Fruit fly (Drosophila melanogaster) whole organism, embryonic: ENCODE measurements around the gene CG6398.
A peak's percentile ranks its signal among the peaks of the same experiment; 100 is the strongest.

Source experiments
- BtbVII ChIP-seq: fragments of 200-800 bp; sonication (Bioruptor generic); optimal IDR thresholded peaks from 3 replicates; lab custom pipeline; 2017; ENCODE audit warnings: missing biosample characterization, mild to moderate bottlenecking, missing genetic modification characterization
- C15 ChIP-seq: fragments of 200-800 bp; sonication (Bioruptor generic); IDR thresholded peaks from 3 replicates; pipeline ENCODE4 v1.3.6; 2022; ENCODE audit warnings: missing biosample characterization, missing genetic modification characterization
- CG13894 ChIP-seq: fragments of 200-800 bp; sonication (Bioruptor generic); optimal IDR thresholded peaks from 3 replicates; lab custom pipeline; 2018; ENCODE audit warnings: missing biosample characterization, mild to moderate bottlenecking, missing genetic modification characterization, moderate library complexity
- CG14667 ChIP-seq: fragments of 200-800 bp; sonication (Bioruptor generic); IDR thresholded peaks from 2 replicates; pipeline ENCODE4 v1.3.6; 2022; ENCODE audit warnings: missing biosample characterization, missing genetic modification characterization
- CG15479 ChIP-seq: fragments of 200-800 bp; sonication (Bioruptor generic); optimal IDR thresholded peaks from 3 replicates; lab custom pipeline; 2019; ENCODE audit warnings: missing biosample characterization, mild to moderate bottlenecking, missing genetic modification characterization, moderate library complexity
- CG17829 ChIP-seq: fragments of 200-800 bp; optimal IDR thresholded peaks from 2 replicates; lab custom pipeline; 2019; ENCODE audit warnings: missing biosample characterization, mild to moderate bottlenecking, missing genetic modification characterization, moderate library complexity
- CG1832 ChIP-seq: fragments of 200-800 bp; sonication (Bioruptor generic); optimal IDR thresholded peaks from 2 replicates; lab custom pipeline; 2017; ENCODE audit warnings: missing biosample characterization, mild to moderate bottlenecking, missing genetic modification characterization, inconsistent platforms
- CG18599 ChIP-seq: fragments of 200-800 bp; sonication (Bioruptor generic); optimal IDR thresholded peaks from 3 replicates; lab custom pipeline; 2017; ENCODE audit warnings: missing biosample characterization, missing genetic modification characterization, mild to moderate bottlenecking, moderate library complexity, missing genetic modification reagents
- CG2120 ChIP-seq: fragments of 200-800 bp; sonication (Bioruptor generic); optimal IDR thresholded peaks from 3 replicates; lab custom pipeline; 2016; ENCODE audit warnings: missing biosample characterization, missing genetic modification characterization
- CG31224 ChIP-seq: fragments of 200-800 bp; sonication (Bioruptor generic); IDR thresholded peaks from 2 replicates; pipeline ENCODE4 v1.3.6; 2022; ENCODE audit warnings: missing biosample characterization, missing genetic modification characterization
- CG31441 ChIP-seq: fragments of 200-800 bp; sonication (Bioruptor generic); IDR thresholded peaks from 2 replicates; pipeline ENCODE4 v1.3.6; 2022; ENCODE audit warnings: missing biosample characterization, missing genetic modification characterization
- CG4328 ChIP-seq: fragments of 200-800 bp; sonication (Bioruptor generic); optimal IDR thresholded peaks from 3 replicates; lab custom pipeline; 2017; ENCODE audit warnings: missing biosample characterization, missing genetic modification reagents, missing genetic modification characterization
- CG4360 ChIP-seq: fragments of 200-800 bp; sonication (Bioruptor generic); IDR thresholded peaks from 2 replicates; pipeline ENCODE4 v1.3.6; 2022; ENCODE audit warnings: missing biosample characterization, missing genetic modification characterization
- CG4820 ChIP-seq: fragments of 200-800 bp; sonication (Bioruptor generic); optimal IDR thresholded peaks from 3 replicates; lab custom pipeline; 2016; ENCODE audit warnings: missing biosample characterization, missing genetic modification characterization
- CG6175 ChIP-seq: fragments of 200-800 bp; sonication (Bioruptor generic); IDR thresholded peaks from 3 replicates; pipeline ENCODE4 v1.3.6; 2022; ENCODE audit warnings: missing biosample characterization, missing genetic modification characterization
- CG6854 ChIP-seq: fragments of 200-800 bp; sonication (Bioruptor generic); optimal IDR thresholded peaks from 3 replicates; lab custom pipeline; 2017; ENCODE audit warnings: missing biosample characterization, mild to moderate bottlenecking, missing genetic modification characterization
- CG7786 ChIP-seq: fragments of 200-800 bp; sonication (Bioruptor generic); optimal IDR thresholded peaks from 2 replicates; lab custom pipeline; 2016; ENCODE audit warnings: missing biosample characterization, missing genetic modification characterization
- CG7839 ChIP-seq: fragments of 200-800 bp; sonication (Bioruptor generic); optimal IDR thresholded peaks from 3 replicates; lab custom pipeline; 2018; ENCODE audit warnings: missing biosample characterization, mild to moderate bottlenecking, missing genetic modification characterization, moderate library complexity
- CG8290 ChIP-seq, 3 experiments: fragments of 200-800 bp; sonication (Bioruptor generic); optimal IDR thresholded peaks; 2 replicates each; lab custom pipeline; 2016 to 2019; ENCODE audit warnings: missing biosample characterization in 3 of 3, missing genetic modification characterization in 3 of 3, mild to moderate bottlenecking in 2 of 3, moderate library complexity in 1 of 3
- CG9215 ChIP-seq: fragments of 200-800 bp; sonication (Bioruptor generic); IDR thresholded peaks from 2 replicates; pipeline ENCODE4 v1.3.6; 2022; ENCODE audit warnings: missing biosample characterization, missing genetic modification characterization
- Dfd ChIP-seq, 2 experiments: fragments of >200 bp; optimal IDR thresholded peaks; 2 replicates each; lab custom pipeline; 2017; ENCODE audit warnings: missing biosample characterization in 2 of 2, missing genetic modification characterization in 2 of 2
- Dip2 ChIP-seq: fragments of 200-800 bp; sonication (Bioruptor generic); IDR thresholded peaks from 2 replicates; pipeline ENCODE4 v1.3.6; 2022; ENCODE audit warnings: missing biosample characterization, missing genetic modification characterization
- Dll ChIP-seq: fragments of 200-800 bp; sonication (Bioruptor generic); IDR thresholded peaks from 4 replicates; pipeline ENCODE4 v1.3.6; 2022; ENCODE audit warnings: missing biosample characterization, missing genetic modification characterization; ENCODE audit not compliant: partially characterized antibody
- Drgx ChIP-seq: fragments of 200-800 bp; sonication (Bioruptor generic); IDR thresholded peaks from 2 replicates; pipeline ENCODE4 v1.3.6; 2022; ENCODE audit warnings: missing biosample characterization, missing genetic modification characterization
- E2f2 ChIP-seq: fragments of 200-800 bp; sonication (Bioruptor generic); IDR thresholded peaks from 2 replicates; pipeline ENCODE4 v1.3.6; 2022; ENCODE audit warnings: missing biosample characterization, missing genetic modification characterization
- Gsc ChIP-seq: fragments of 200-800 bp; sonication (Bioruptor generic); IDR thresholded peaks from 2 replicates; pipeline ENCODE4 v1.3.6; 2022; ENCODE audit warnings: missing biosample characterization, missing genetic modification characterization
- Hr39 ChIP-seq: fragments of >200 bp; optimal IDR thresholded peaks from 2 replicates; lab custom pipeline; 2017
- Mrtf ChIP-seq: fragments of 200-800 bp; sonication (Bioruptor generic); IDR thresholded peaks from 3 replicates; pipeline ENCODE4 v1.3.6; 2022; ENCODE audit warnings: missing biosample characterization, missing genetic modification characterization
- Ravus ChIP-seq: fragments of 200-800 bp; sonication (Bioruptor generic); IDR thresholded peaks from 2 replicates; pipeline ENCODE4 v1.3.6; 2022; ENCODE audit warnings: missing biosample characterization, missing genetic modification characterization
- Sox102F ChIP-seq: fragments of 200-800 bp; sonication (Bioruptor generic); optimal IDR thresholded peaks from 2 replicates; lab custom pipeline; 2018; ENCODE audit warnings: missing biosample characterization, mild to moderate bottlenecking, missing genetic modification characterization, moderate library complexity
- Tbp ChIP-seq: fragments of >200 bp; optimal IDR thresholded peaks from 2 replicates; lab custom pipeline; 2018; ENCODE audit warnings: missing biosample characterization, missing genetic modification characterization
- Xbp1 ChIP-seq: fragments of 200-800 bp; sonication (Bioruptor generic); optimal IDR thresholded peaks from 3 replicates; lab custom pipeline; 2016; ENCODE audit warnings: missing biosample characterization, mild to moderate bottlenecking, missing genetic modification characterization
- ac ChIP-seq: fragments of 200-800 bp; sonication (Bioruptor generic); optimal IDR thresholded peaks from 3 replicates; lab custom pipeline; 2017; ENCODE audit warnings: missing biosample characterization, mild to moderate bottlenecking, missing genetic modification characterization
- dpn ChIP-seq, 2 experiments: fragments of 200-800 bp; sonication (Bioruptor generic); optimal IDR thresholded peaks; 3 replicates each; lab custom pipeline; 2016; ENCODE audit warnings: missing biosample characterization in 2 of 2, missing genetic modification characterization in 2 of 2
- eve ChIP-seq, 2 experiments: fragments of >200 bp; optimal IDR thresholded peaks; 2 replicates each; lab custom pipeline; 2017; ENCODE audit warnings: missing biosample characterization in 2 of 2, missing genetic modification characterization in 2 of 2
- fd3F ChIP-seq: fragments of 200-800 bp; sonication (Bioruptor generic); optimal IDR thresholded peaks from 2 replicates; lab custom pipeline; 2018; ENCODE audit warnings: missing biosample characterization, mild to moderate bottlenecking, missing genetic modification characterization, moderate library complexity
- fd96Cb ChIP-seq: fragments of 200-800 bp; sonication (Bioruptor generic); optimal IDR thresholded peaks from 2 replicates; lab custom pipeline; 2018; ENCODE audit warnings: missing biosample characterization, mild to moderate bottlenecking, missing genetic modification characterization, moderate library complexity
- fru ChIP-seq: fragments of >200 bp; optimal IDR thresholded peaks from 2 replicates; lab custom pipeline; 2017
- gem ChIP-seq: fragments of 200-800 bp; sonication (Bioruptor generic); optimal IDR thresholded peaks from 2 replicates; lab custom pipeline; 2019; ENCODE audit warnings: missing biosample characterization, mild to moderate bottlenecking, missing genetic modification characterization, moderate library complexity
- klu ChIP-seq: fragments of 200-800 bp; sonication (Bioruptor generic); IDR thresholded peaks from 2 replicates; pipeline ENCODE4 v1.3.6; 2022; ENCODE audit warnings: missing biosample characterization, missing genetic modification characterization
- mam ChIP-seq: fragments of 200-800 bp; sonication (Bioruptor generic); optimal IDR thresholded peaks from 3 replicates; lab custom pipeline; 2016; ENCODE audit warnings: missing biosample characterization, missing genetic modification characterization
- peb ChIP-seq: fragments of 200-800 bp; sonication (Bioruptor generic); IDR thresholded peaks from 2 replicates; pipeline ENCODE4 v1.3.6; 2022; ENCODE audit warnings: missing biosample characterization, missing genetic modification characterization
- pfk ChIP-seq: fragments of 200-800 bp; sonication (Bioruptor generic); optimal IDR thresholded peaks from 2 replicates; lab custom pipeline; 2018; ENCODE audit warnings: missing biosample characterization, mild to moderate bottlenecking, missing genetic modification characterization, moderate library complexity
- phol ChIP-seq: fragments of 200-800 bp; sonication (Bioruptor generic); optimal IDR thresholded peaks from 3 replicates; lab custom pipeline; 2018; ENCODE audit warnings: missing biosample characterization, mild to moderate bottlenecking, missing genetic modification characterization, moderate library complexity
- pum ChIP-seq: fragments of 200-800 bp; sonication (Bioruptor generic); optimal IDR thresholded peaks from 2 replicates; lab custom pipeline; 2016; ENCODE audit warnings: missing biosample characterization, missing genetic modification characterization
- sens ChIP-seq: fragments of 200-800 bp; sonication (Bioruptor generic); peaks from one replicate; lab custom pipeline; 2016; ENCODE audit warnings: missing biosample characterization, missing genetic modification characterization
- sim ChIP-seq: fragments of 200-800 bp; sonication (Bioruptor generic); IDR thresholded peaks from 2 replicates; pipeline ENCODE4 v1.3.6; 2022; ENCODE audit warnings: missing biosample characterization, missing genetic modification characterization
- slou ChIP-seq: fragments of 200-800 bp; sonication (Bioruptor generic); optimal IDR thresholded peaks from 3 replicates; lab custom pipeline; 2016; ENCODE audit warnings: missing biosample characterization, missing genetic modification characterization
- ssp ChIP-seq: fragments of 200-800 bp; sonication (Bioruptor generic); IDR thresholded peaks from 2 replicates; pipeline ENCODE4 v1.3.6; 2022; ENCODE audit warnings: missing biosample characterization, missing genetic modification characterization
- stc ChIP-seq: fragments of 200-800 bp; sonication (Bioruptor generic); IDR thresholded peaks from 2 replicates; pipeline ENCODE4 v1.3.6; 2022; ENCODE audit warnings: missing biosample characterization, missing genetic modification characterization
- twi ChIP-seq: fragments of 200-800 bp; optimal IDR thresholded peaks from 2 replicates; lab custom pipeline; 2019; ENCODE audit warnings: missing biosample characterization, mild to moderate bottlenecking, missing genetic modification characterization, moderate library complexity
- z ChIP-seq: fragments of 200-800 bp; sonication (Bioruptor generic); IDR thresholded peaks from 3 replicates; pipeline ENCODE4 v1.3.6; 2022; ENCODE audit warnings: missing biosample characterization, missing genetic modification characterization
- zen ChIP-seq: fragments of 200-800 bp; sonication (Bioruptor generic); optimal IDR thresholded peaks from 3 replicates; lab custom pipeline; 2018; ENCODE audit warnings: missing biosample characterization, mild to moderate bottlenecking, missing genetic modification characterization, moderate library complexity

The CG6398 gene

DNA sequence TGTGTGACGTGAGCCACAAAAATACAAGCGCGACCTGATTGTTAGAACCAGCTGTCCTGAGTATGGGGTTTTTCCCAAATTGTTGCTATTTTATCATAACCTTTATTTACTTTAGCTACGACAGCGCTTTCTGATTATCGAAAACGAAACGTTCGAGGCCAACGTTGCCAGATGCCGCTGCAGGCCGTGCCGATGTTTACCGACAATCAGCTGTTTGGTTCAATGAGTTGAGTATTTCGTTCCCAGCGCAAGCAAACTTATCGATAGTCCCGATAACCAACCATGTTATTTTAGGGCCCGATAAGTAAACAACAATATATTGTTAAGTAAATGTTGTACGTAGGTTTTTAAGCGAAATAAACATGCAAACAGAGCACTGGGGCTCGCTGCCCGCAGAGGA is 19.6 kb downstream of the CG6398 start, which contains the start of the genes CG15814 and Spt7 (continued):
- TF ChIP-seq C15, result no peak
- TF ChIP-seq stc (GFP tag; lab: Robert Waterston, UW), result no peak
- TF ChIP-seq phol, result peak; percentile 49
- no peak for TF ChIP-seq CG4820 (GFP tag; lab: Kevin White, UChicago)
- TF ChIP-seq dpn (GFP tag; optimal IDR thresholded peaks at IDR 0.05; lab: Kevin White, UChicago), result peak; percentile 11 to 32
- no peak for TF ChIP-seq CG6175
- TF ChIP-seq ssp (GFP tag; lab: Robert Waterston, UW), result no peak
- no peak for TF ChIP-seq slou (GFP tag; lab: Kevin White, UChicago)
- no peak for TF ChIP-seq Sox102F (GFP tag; lab: Kevin White, UChicago)
- TF ChIP-seq CG31441 (GFP tag; lab: Robert Waterston, UW), result no peak
- TF ChIP-seq z, result no peak
- no peak for TF ChIP-seq peb (GFP tag; lab: Robert Waterston, UW)
- TF ChIP-seq fru, result no peak
- no peak for TF ChIP-seq Tbp (GFP tag; lab: Kevin White, UChicago)
- TF ChIP-seq pum, result no peak
- TF ChIP-seq CG13894 (tag; lab: Kevin White, UChicago), result no peak
- TF ChIP-seq fd96Cb (tag; lab: Kevin White, UChicago), result no peak
- no peak for TF ChIP-seq Mrtf (GFP tag; lab: Robert Waterston, UW)
- no peak for TF ChIP-seq CG14667 (GFP tag; lab: Robert Waterston, UW)
- peak; percentile 58 for TF ChIP-seq E2f2
- peak; percentile 50 for TF ChIP-seq CG18599 (GFP tag; lab: Kevin White, UChicago)
- TF ChIP-seq pfk (GFP tag; lab: Kevin White, UChicago), result peak; percentile 62
- no peak for TF ChIP-seq klu
- TF ChIP-seq sens, result peak; percentile 81
- TF ChIP-seq Xbp1 (GFP tag; lab: Kevin White, UChicago), result no peak
- TF ChIP-seq Hr39 (lab: Kevin White, UChicago), result no peak
- no peak for TF ChIP-seq sim (GFP tag; lab: Robert Waterston, UW)
- TF ChIP-seq twi (tag; lab: Kevin White, UChicago), result peak; percentile 27
- no peak for TF ChIP-seq eve (GFP tag; optimal IDR thresholded peaks at IDR 0.05; lab: Kevin White, UChicago)
- TF ChIP-seq CG6854 (GFP tag; lab: Kevin White, UChicago), result peak; percentile 1
- no peak for TF ChIP-seq gem (tag; lab: Kevin White, UChicago)
- TF ChIP-seq Drgx (GFP tag; lab: Robert Waterston, UW), result no peak
- TF ChIP-seq CG17829 (tag; lab: Kevin White, UChicago), result peak; percentile 62
- peak; percentile 13 for TF ChIP-seq CG4328 (GFP tag; lab: Kevin White, UChicago)
- peak; percentile 22 for TF ChIP-seq CG8290 (GFP tag; optimal IDR thresholded peaks at IDR 0.05; lab: Kevin White, UChicago)
- no peak for TF ChIP-seq CG8290 (tag; optimal IDR thresholded peaks at IDR 0.05; lab: Kevin White, UChicago)
- no peak for TF ChIP-seq Ravus (GFP tag; lab: Robert Waterston, UW)
- TF ChIP-seq Dip2 (GFP tag; lab: Robert Waterston, UW), result no peak
- peak; percentile 3 for TF ChIP-seq BtbVII (GFP tag; lab: Kevin White, UChicago)
- TF ChIP-seq CG15479 (GFP tag; lab: Kevin White, UChicago), result no peak
- peak; percentile 47 for TF ChIP-seq CG2120 (GFP tag; lab: Kevin White, UChicago)
- TF ChIP-seq CG31224 (GFP tag; lab: Robert Waterston, UW), result no peak
- TF ChIP-seq CG9215, result no peak
- no peak for TF ChIP-seq zen (tag; lab: Kevin White, UChicago)
- TF ChIP-seq fd3F (GFP tag; lab: Kevin White, UChicago), result peak; percentile 12
- no peak for TF ChIP-seq Gsc
- no peak for TF ChIP-seq Dfd (GFP tag; optimal IDR thresholded peaks at IDR 0.05; lab: Kevin White, UChicago)
- peak; percentile 40 for TF ChIP-seq CG7786 (GFP tag; lab: Kevin White, UChicago)
- no peak for TF ChIP-seq CG1832 (GFP tag; lab: Kevin White, UChicago)
- TF ChIP-seq Dll (GFP tag; lab: Robert Waterston, UW), result peak; percentile 82
- 0 out of 2 replicates have a peak, but pooled peaks have one; percentile 8 for TF ChIP-seq CG4360 (GFP tag; lab: Robert Waterston, UW)
- no peak for TF ChIP-seq CG7839 (tag; lab: Kevin White, UChicago)
- no peak for TF ChIP-seq ac (GFP tag; lab: Kevin White, UChicago)
- peak; percentile 41 for TF ChIP-seq mam (GFP tag; lab: Kevin White, UChicago)
